Worm (Caenorhabditis elegans): Measurements from ENCODE around the gene B0496.11.

- TF ChIP-seq tra-4 (tag; optimal IDR thresholded peaks at IDR 0.05) (no peak), pes-1 (GFP tag; IDR thresholded peaks at IDR 0.05) (no peak), sea-1 (GFP tag; conservative IDR thresholded peaks at IDR 0.05) (no peak), ama-1 (optimal IDR thresholded peaks at IDR 0.05) (no peak)
These were observed 11.5 kb upstream of the B0496.11 start, which contains the start of gene valv-1 for ce11 chrIV:7445236-7445635.

Data from whole organism, early embryonic.